Worm (Caenorhabditis elegans): ENCODE measurements around the gene unc-3.

Gene unc-3

DNA sequence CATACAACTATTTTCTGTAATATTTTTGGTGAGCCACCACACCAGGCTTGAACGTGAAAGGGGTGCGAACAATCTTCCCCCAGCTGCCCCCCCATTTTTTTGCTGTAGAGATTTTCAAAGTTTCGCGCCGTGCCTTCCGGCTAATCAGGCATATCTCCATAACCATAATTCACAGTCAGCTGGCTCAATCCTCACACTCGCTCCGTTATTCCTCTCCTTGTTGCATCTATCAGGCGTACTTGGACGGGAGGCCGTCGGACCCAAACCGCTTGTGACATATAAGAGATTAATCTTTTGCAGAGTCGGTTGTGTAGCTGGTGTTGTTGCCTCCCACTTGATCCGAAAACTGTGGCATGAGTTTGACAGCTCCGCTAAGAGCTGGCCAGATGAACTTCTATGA lies at the start of gene unc-3:
TSS of gene unc-3 (plus strand) at position 301 of the 400 bp plus-strand sequence.
- TF ChIP-seq med-1 (GFP tag; optimal IDR thresholded peaks at IDR 0.05; ENCODE audit: insufficient read depth) (no peak), ztf-29 (GFP tag; IDR thresholded peaks at IDR 0.05) (no peak), tab-1 (GFP tag; IDR thresholded peaks at IDR 0.05) (no peak), flt-1 (GFP tag; IDR thresholded peaks at IDR 0.05) (no peak)

- TF ChIP-seq flt-1 (GFP tag; IDR thresholded peaks at IDR 0.05) = peak; percentile 35; the same call in 1 of the 2 replicates
Observed at ce11 chrX:14724139-14724538, 49.2 kb upstream of the unc-3 start.

DNA sequence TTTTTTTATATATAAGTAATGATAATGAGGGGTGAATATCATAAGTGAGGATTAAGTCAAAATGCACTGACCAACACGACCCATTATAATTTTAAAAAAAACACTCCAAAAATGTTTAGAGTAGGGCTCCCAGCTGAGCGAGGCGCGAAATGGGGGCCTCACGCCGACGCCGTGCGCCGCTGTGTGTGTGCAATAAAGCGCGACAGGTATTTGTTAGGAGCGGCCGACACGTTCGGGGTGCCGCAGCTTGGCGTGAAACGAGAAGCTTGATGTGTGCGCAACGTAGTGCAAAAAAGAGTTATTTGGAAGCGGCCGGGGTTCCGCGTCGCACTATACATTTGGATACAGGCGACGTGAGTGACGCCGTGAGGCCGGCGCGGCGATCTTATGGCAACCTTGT lies 48.4 kb upstream of the unc-3 start:
- TF ChIP-seq ztf-23 (GFP tag; IDR thresholded peaks at IDR 0.05) (no peak), flt-1 (GFP tag; IDR thresholded peaks at IDR 0.05) (0 out of 2 replicates have a peak, but pooled peaks have one; percentile 26), ztf-29 (GFP tag; IDR thresholded peaks at IDR 0.05) (no peak)

DNA sequence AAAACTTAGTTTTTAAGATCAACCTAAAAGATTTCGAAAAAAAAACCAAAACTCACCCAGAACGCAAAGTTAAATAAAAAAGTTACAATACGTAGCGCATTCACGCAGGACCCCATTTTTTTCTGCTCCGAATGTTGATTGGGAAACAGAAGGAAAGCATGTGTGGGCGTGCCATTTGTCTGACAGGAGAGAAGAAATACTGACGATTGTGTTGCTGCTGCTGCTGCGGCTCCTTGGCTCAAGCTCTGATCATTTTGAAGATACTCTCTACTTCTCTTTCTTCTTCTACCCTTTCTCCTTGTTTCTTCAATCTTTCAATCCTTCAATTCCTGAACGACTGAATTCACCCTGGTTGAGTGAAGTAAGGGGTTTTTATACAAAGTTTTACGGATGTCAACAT lies 44.0 kb upstream of the unc-3 start, which contains the start of gene tsp-8:
TSS of gene tsp-8 (minus strand) at position 185 of the 400 bp plus-strand sequence.
- TF ChIP-seq klf-2 (GFP tag; conservative IDR thresholded peaks at IDR 0.05) = no peak

ce11 chrX:14731828-14732331 lies 41.5 kb upstream of the unc-3 start, which contains the start of gene F33C8.4:
TSS of gene F33C8.4 (plus strand) at chrX:14732281.
- TF ChIP-seq ref-1 (GFP tag; conservative IDR thresholded peaks at IDR 0.05) (no peak), ztf-23 (GFP tag; IDR thresholded peaks at IDR 0.05) (no peak), med-1 (GFP tag; optimal IDR thresholded peaks at IDR 0.05; ENCODE audit: insufficient read depth) (no peak), klf-2 (GFP tag; conservative IDR thresholded peaks at IDR 0.05) (no peak), ztf-29 (GFP tag; IDR thresholded peaks at IDR 0.05) (no peak), flt-1 (GFP tag; IDR thresholded peaks at IDR 0.05) (no peak), tab-1 (GFP tag; IDR thresholded peaks at IDR 0.05) (no peak), T22C8.4 (GFP tag; IDR thresholded peaks at IDR 0.05) (no peak), cog-1 (tag; optimal IDR thresholded peaks at IDR 0.05) (no peak)

DNA sequence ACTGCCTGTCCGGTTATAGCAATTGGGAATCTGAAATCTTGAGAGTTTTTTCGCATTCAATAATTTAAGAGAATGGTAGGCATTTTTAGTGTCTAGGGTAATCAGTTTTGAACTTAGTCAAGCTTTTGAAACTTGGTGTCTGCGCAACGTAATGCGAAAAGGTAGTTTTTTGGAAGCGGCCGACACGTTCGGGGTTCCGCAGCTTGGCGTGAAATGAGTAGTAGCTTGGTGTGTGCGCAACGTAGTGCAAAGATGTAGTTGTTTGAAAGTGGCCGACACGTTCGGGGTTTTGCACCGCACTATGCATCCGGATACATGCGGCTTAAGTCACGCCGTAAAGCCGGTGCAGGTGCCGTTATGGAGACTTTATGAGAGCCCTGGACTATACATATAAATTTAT lies 37.1 kb upstream of the unc-3 start:
- TF ChIP-seq T22C8.4 (GFP tag; IDR thresholded peaks at IDR 0.05) = no peak
- no peak for TF ChIP-seq ztf-29 (GFP tag; IDR thresholded peaks at IDR 0.05)
- TF ChIP-seq tab-1 (GFP tag; IDR thresholded peaks at IDR 0.05) = no peak
- no peak for TF ChIP-seq med-1 (GFP tag; optimal IDR thresholded peaks at IDR 0.05; ENCODE audit: insufficient read depth)
- no peak for TF ChIP-seq ztf-23 (GFP tag; IDR thresholded peaks at IDR 0.05)
- no peak for TF ChIP-seq cog-1 (tag; optimal IDR thresholded peaks at IDR 0.05)
- no peak for TF ChIP-seq klf-2 (GFP tag; conservative IDR thresholded peaks at IDR 0.05)
- no peak for TF ChIP-seq ref-1 (GFP tag; conservative IDR thresholded peaks at IDR 0.05)
- no peak for TF ChIP-seq flt-1 (GFP tag; IDR thresholded peaks at IDR 0.05)

DNA sequence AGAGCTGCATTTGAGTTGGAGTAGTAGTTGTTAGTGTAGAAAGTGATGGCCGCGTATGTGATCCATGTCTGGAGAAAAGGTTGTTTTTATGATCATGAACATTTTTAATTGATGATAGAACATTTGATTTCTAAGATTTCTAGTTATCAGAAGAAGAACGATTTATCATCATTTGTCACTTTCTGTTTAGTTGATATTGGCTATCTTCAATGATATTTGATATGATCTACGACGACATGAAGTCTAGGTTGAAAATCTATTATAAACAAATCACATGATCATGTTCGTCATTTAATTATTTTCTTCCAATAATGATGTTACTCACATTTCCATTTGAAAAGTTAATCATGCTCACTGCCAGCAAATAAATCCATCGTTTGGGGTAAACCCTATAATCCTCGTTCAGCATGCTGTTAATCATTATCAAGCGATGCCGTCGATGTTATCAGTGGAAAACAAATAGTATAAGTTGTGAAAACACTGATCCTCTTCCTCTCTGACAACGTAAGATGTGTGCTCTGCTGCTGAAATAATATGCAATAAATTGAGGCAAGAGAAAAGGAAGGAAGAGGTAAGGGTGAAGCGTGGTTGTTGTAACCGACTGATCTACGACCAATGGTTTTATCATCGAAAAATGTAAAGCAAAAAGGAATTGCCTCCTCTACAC lies 36.2 kb upstream of the unc-3 start:
- no peak for TF ChIP-seq klf-2 (GFP tag; conservative IDR thresholded peaks at IDR 0.05)
- no peak for TF ChIP-seq ref-1 (GFP tag; conservative IDR thresholded peaks at IDR 0.05)

DNA sequence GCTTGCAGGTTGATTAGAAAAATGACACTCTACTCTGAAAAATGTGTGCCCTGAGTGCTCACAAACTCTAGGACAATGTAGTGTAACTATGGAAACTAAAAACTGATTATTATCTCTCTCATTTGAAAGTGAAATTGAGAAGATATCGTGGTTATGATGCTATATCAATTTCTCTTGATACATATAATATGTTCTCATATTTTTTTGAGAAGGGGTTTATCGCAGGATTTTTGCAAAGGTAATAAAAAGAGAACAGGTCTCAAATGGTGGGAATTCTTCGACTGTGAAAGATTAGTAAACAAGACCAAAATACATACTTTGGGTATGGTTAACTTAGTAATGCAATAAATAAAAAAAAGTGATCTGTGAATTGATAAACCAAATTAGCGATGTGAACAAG lies 35.7 kb upstream of the unc-3 start:
- TF ChIP-seq tab-1 (GFP tag; IDR thresholded peaks at IDR 0.05) = no peak
- TF ChIP-seq flt-1 (GFP tag; IDR thresholded peaks at IDR 0.05) = no peak
- no peak for TF ChIP-seq T22C8.4 (GFP tag; IDR thresholded peaks at IDR 0.05)
- TF ChIP-seq klf-2 (GFP tag; conservative IDR thresholded peaks at IDR 0.05) = no peak
- no peak for TF ChIP-seq med-1 (GFP tag; optimal IDR thresholded peaks at IDR 0.05; ENCODE audit: insufficient read depth)
- no peak for TF ChIP-seq cog-1 (tag; optimal IDR thresholded peaks at IDR 0.05)
- TF ChIP-seq ztf-29 (GFP tag; IDR thresholded peaks at IDR 0.05) = no peak
- TF ChIP-seq ref-1 (GFP tag; conservative IDR thresholded peaks at IDR 0.05) = no peak
- no peak for TF ChIP-seq ztf-23 (GFP tag; IDR thresholded peaks at IDR 0.05)

DNA sequence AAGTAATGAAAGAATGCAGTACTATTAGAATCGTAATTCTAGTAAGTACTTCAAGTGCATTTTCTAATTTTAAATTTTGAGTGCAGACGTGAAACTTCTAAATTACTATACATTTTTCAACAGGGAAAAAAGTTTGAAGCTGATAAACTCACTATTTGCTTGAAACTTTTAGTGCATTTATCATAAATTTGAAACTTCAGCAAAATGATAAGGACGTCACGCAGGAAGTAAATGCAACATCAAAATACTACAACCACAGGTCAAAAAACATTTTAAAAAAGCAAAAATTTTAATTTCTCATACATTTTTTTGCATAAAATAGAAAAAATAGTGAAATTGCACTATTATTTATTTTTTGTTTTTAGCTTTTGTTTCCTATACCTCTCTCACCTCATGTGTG lies 33.9 kb upstream of the unc-3 start:
- TF ChIP-seq klf-2 (GFP tag; conservative IDR thresholded peaks at IDR 0.05) (no peak), med-1 (GFP tag; optimal IDR thresholded peaks at IDR 0.05; ENCODE audit: insufficient read depth) (no peak), ztf-29 (GFP tag; IDR thresholded peaks at IDR 0.05) (no peak)

ce11 chrX:14740019-14740418 lies 33.3 kb upstream of the unc-3 start, which contains the start of gene C05G5.1:
TSS of gene C05G5.1 (minus strand) at chrX:14740119.
- TF ChIP-seq klf-2 (GFP tag; conservative IDR thresholded peaks at IDR 0.05) (no peak), cog-1 (tag; optimal IDR thresholded peaks at IDR 0.05) (no peak), flt-1 (GFP tag; IDR thresholded peaks at IDR 0.05) (no peak), ref-1 (GFP tag; conservative IDR thresholded peaks at IDR 0.05) (no peak), T22C8.4 (GFP tag; IDR thresholded peaks at IDR 0.05) (no peak), med-1 (GFP tag; optimal IDR thresholded peaks at IDR 0.05; ENCODE audit: insufficient read depth) (no peak), ztf-29 (GFP tag; IDR thresholded peaks at IDR 0.05) (no peak), ztf-23 (GFP tag; IDR thresholded peaks at IDR 0.05) (no peak), tab-1 (GFP tag; IDR thresholded peaks at IDR 0.05) (no peak)

DNA sequence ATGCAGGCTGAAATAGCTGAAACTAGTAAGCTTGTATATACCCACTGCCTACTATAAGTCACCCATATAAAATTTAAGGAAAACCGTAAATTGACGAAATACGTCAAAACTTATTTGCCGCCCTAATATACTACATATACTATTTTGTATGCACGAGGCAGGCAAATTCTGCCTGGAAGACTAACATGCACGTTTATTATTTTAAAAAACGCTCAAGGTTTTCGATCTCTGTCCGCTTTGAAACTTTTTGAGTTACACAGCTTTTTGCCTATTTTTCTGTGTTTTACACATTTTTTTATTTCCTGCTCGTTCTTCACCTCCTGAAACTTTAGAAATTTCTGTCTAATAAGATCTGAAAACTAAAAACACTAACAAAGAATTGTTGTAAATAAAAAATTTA lies 30.1 kb upstream of the unc-3 start:
- TF ChIP-seq T22C8.4 (GFP tag; IDR thresholded peaks at IDR 0.05) = no peak
- TF ChIP-seq klf-2 (GFP tag; conservative IDR thresholded peaks at IDR 0.05) = no peak
- TF ChIP-seq cog-1 (tag; optimal IDR thresholded peaks at IDR 0.05) = no peak
- TF ChIP-seq tab-1 (GFP tag; IDR thresholded peaks at IDR 0.05) = no peak
- no peak for TF ChIP-seq med-1 (GFP tag; optimal IDR thresholded peaks at IDR 0.05; ENCODE audit: insufficient read depth)
- TF ChIP-seq ref-1 (GFP tag; conservative IDR thresholded peaks at IDR 0.05) = no peak
- TF ChIP-seq ztf-29 (GFP tag; IDR thresholded peaks at IDR 0.05) = no peak
- TF ChIP-seq flt-1 (GFP tag; IDR thresholded peaks at IDR 0.05) = no peak
- TF ChIP-seq ztf-23 (GFP tag; IDR thresholded peaks at IDR 0.05) = no peak

Measured in whole organism, midembryonic.